Worm (Caenorhabditis elegans): ENCODE results near the gene mrp-4.

ce11 chrX:9882572-9882971 lies 1.5 kb upstream of the mrp-4 start:
- no peak for TF ChIP-seq unc-62 (GFP tag; optimal IDR thresholded peaks at IDR 0.05)
- no peak for TF ChIP-seq blmp-1 (tag; optimal IDR thresholded peaks at IDR 0.05; ENCODE audit: insufficient read depth)
- TF ChIP-seq ceh-82 (tag; optimal IDR thresholded peaks at IDR 0.05), result no peak
- no peak for TF ChIP-seq ama-1 (optimal IDR thresholded peaks at IDR 0.05)
- no peak for TF ChIP-seq nhr-77 (tag; optimal IDR thresholded peaks at IDR 0.05)
- no peak for TF ChIP-seq Y55F3AM.14 (GFP tag; optimal IDR thresholded peaks at IDR 0.05)
- TF ChIP-seq F13H6.1 (tag; optimal IDR thresholded peaks at IDR 0.05), result no peak
- TF ChIP-seq nhr-6 (tag; optimal IDR thresholded peaks at IDR 0.05), result no peak
- no peak for TF ChIP-seq ztf-4 (tag; optimal IDR thresholded peaks at IDR 0.05)
- no peak for TF ChIP-seq mab-5 (tag; optimal IDR thresholded peaks at IDR 0.05)
- no peak for TF ChIP-seq elt-1 (tag; optimal IDR thresholded peaks at IDR 0.05)
- no peak for TF ChIP-seq nhr-21 (tag; optimal IDR thresholded peaks at IDR 0.05)
- no peak for TF ChIP-seq zag-1 (tag; optimal IDR thresholded peaks at IDR 0.05)

Data from whole organism, L2 larva.